Fruit fly (Drosophila melanogaster) whole organism, embryonic: ENCODE measurements around the gene Nup107.

Experiments used
- Aef1 ChIP-seq: fragments of 200-800 bp; sonication (Bioruptor generic); IDR thresholded peaks from 3 replicates; pipeline ENCODE4 v1.3.6; 2022; ENCODE audit warnings: missing biosample characterization, missing genetic modification characterization
- BEAF-32 ChIP-seq: fragments of 200-800 bp; sonication (Bioruptor generic); optimal IDR thresholded peaks from 3 replicates; lab custom pipeline; 2017; ENCODE audit warnings: missing biosample characterization, missing genetic modification characterization, mild to moderate bottlenecking, moderate library complexity, missing genetic modification reagents
- CG10543 ChIP-seq: fragments of 200-800 bp; sonication (Bioruptor generic); optimal IDR thresholded peaks from 3 replicates; lab custom pipeline; 2017; ENCODE audit warnings: missing biosample characterization, mild to moderate bottlenecking, missing genetic modification characterization, moderate library complexity
- CG10979 ChIP-seq: fragments of 200-800 bp; sonication (Bioruptor generic); optimal IDR thresholded peaks from 2 replicates; lab custom pipeline; 2018; ENCODE audit warnings: missing biosample characterization, mild to moderate bottlenecking, missing genetic modification characterization, moderate library complexity
- CG11085 ChIP-seq: fragments of 200-800 bp; sonication (Bioruptor generic); IDR thresholded peaks from 2 replicates; pipeline ENCODE4 v1.3.6; 2022; ENCODE audit warnings: missing biosample characterization, missing genetic modification characterization
- CG12942 ChIP-seq: fragments of 200-800 bp; sonication (Bioruptor generic); optimal IDR thresholded peaks from 3 replicates; lab custom pipeline; 2016; ENCODE audit warnings: missing biosample characterization, missing genetic modification characterization
- CG13624 ChIP-seq: fragments of 200-800 bp; sonication (Bioruptor generic); optimal IDR thresholded peaks from 2 replicates; lab custom pipeline; 2016; ENCODE audit warnings: missing biosample characterization, missing genetic modification characterization
- CG17802 ChIP-seq: fragments of 200-800 bp; sonication (Bioruptor generic); optimal IDR thresholded peaks from 2 replicates; lab custom pipeline; 2018; ENCODE audit warnings: missing biosample characterization, mild to moderate bottlenecking, missing genetic modification characterization, moderate library complexity
- CG18262 ChIP-seq: fragments of 200-800 bp; optimal IDR thresholded peaks from 3 replicates; lab custom pipeline; 2019; ENCODE audit warnings: missing biosample characterization, mild to moderate bottlenecking, missing genetic modification characterization, moderate library complexity
- CG3163 ChIP-seq: fragments of 200-800 bp; sonication (Bioruptor generic); optimal IDR thresholded peaks from 3 replicates; lab custom pipeline; 2016; ENCODE audit warnings: missing biosample characterization, missing genetic modification characterization
- CG3726 ChIP-seq: fragments of 200-800 bp; sonication (Bioruptor generic); IDR thresholded peaks from 3 replicates; pipeline ENCODE4, ENCODE4 v1.3.6; 2022; ENCODE audit warnings: missing biosample characterization, missing genetic modification characterization
- CG3847 ChIP-seq: fragments of 200-800 bp; sonication (Bioruptor generic); IDR thresholded peaks from 2 replicates; pipeline ENCODE4 v1.3.6; 2022; ENCODE audit warnings: missing biosample characterization, missing genetic modification characterization
- CG4424 ChIP-seq: fragments of 200-800 bp; sonication (Bioruptor generic); optimal IDR thresholded peaks from 3 replicates; lab custom pipeline; 2016; ENCODE audit warnings: missing biosample characterization, missing genetic modification characterization
- CG4730 ChIP-seq: fragments of 200-800 bp; sonication (Bioruptor generic); IDR thresholded peaks from 2 replicates; pipeline ENCODE4 v1.3.6; 2022; ENCODE audit warnings: missing biosample characterization, missing genetic modification characterization
- CG6689 ChIP-seq: fragments of 200-800 bp; sonication (Bioruptor generic); IDR thresholded peaks from 2 replicates; pipeline ENCODE4 v1.3.6; 2022; ENCODE audit warnings: missing biosample characterization, missing genetic modification characterization
- CG8089 ChIP-seq: fragments of 200-800 bp; sonication (Bioruptor generic); optimal IDR thresholded peaks from 3 replicates; lab custom pipeline; 2016; ENCODE audit warnings: missing biosample characterization, missing genetic modification characterization
- CG8388 ChIP-seq: fragments of 200-800 bp; sonication (Bioruptor generic); optimal IDR thresholded peaks from 2 replicates; lab custom pipeline; 2019; ENCODE audit warnings: missing biosample characterization, mild to moderate bottlenecking, missing genetic modification characterization, moderate library complexity
- CG9932 ChIP-seq: fragments of 200-800 bp; sonication (Bioruptor generic); IDR thresholded peaks from 2 replicates; pipeline ENCODE4 v1.3.6; 2022; ENCODE audit warnings: missing biosample characterization, missing genetic modification characterization
- CTCF ChIP-seq: fragments of 200-800 bp; sonication (Bioruptor generic); optimal IDR thresholded peaks from 2 replicates; lab custom pipeline; 2017; ENCODE audit warnings: missing biosample characterization, mild to moderate bottlenecking, missing genetic modification characterization, moderate library complexity
- GATAe ChIP-seq: fragments of 200-800 bp; sonication (Bioruptor generic); conservative IDR thresholded peaks from 2 replicates; pipeline ENCODE4 v1.3.6; 2022; ENCODE audit warnings: missing biosample characterization, missing genetic modification characterization
- MTF-1 ChIP-seq: fragments of 200-800 bp; sonication (Bioruptor generic); optimal IDR thresholded peaks from 2 replicates; lab custom pipeline; 2018; ENCODE audit warnings: missing biosample characterization, mild to moderate bottlenecking, missing genetic modification characterization, borderline replicate concordance
- Med ChIP-seq: fragments of 200-800 bp; sonication (Bioruptor generic); peaks from one replicate; lab custom pipeline; 2016; ENCODE audit warnings: missing biosample characterization, missing genetic modification characterization, mild to moderate bottlenecking, inconsistent platforms, moderate library complexity
- Poxn ChIP-seq: fragments of 200-800 bp; sonication (Bioruptor generic); IDR thresholded peaks from 2 replicates; pipeline ENCODE4 v1.3.6; 2022; ENCODE audit warnings: missing biosample characterization, missing genetic modification characterization
- Ptx1 ChIP-seq: fragments of 200-800 bp; sonication (Bioruptor generic); IDR thresholded peaks from 2 replicates; pipeline ENCODE4 v1.3.6; 2022; ENCODE audit warnings: missing biosample characterization, missing genetic modification characterization
- Spps ChIP-seq: fragments of 200-800 bp; sonication (Bioruptor generic); optimal IDR thresholded peaks from 2 replicates; lab custom pipeline; 2018; ENCODE audit warnings: missing biosample characterization, mild to moderate bottlenecking, missing genetic modification characterization
- Tbp ChIP-seq: fragments of >200 bp; optimal IDR thresholded peaks from 2 replicates; lab custom pipeline; 2018; ENCODE audit warnings: missing biosample characterization, missing genetic modification characterization
- Usf ChIP-seq: fragments of 200-800 bp; sonication (Bioruptor generic); optimal IDR thresholded peaks from 2 replicates; lab custom pipeline; 2017; ENCODE audit warnings: missing genotype, missing biosample characterization, missing genetic modification characterization
- YL-1 ChIP-seq: fragments of 200-800 bp; sonication (Bioruptor generic); optimal IDR thresholded peaks from 3 replicates; lab custom pipeline; 2017; ENCODE audit warnings: missing biosample characterization, mild to moderate bottlenecking, missing genetic modification characterization
- ab ChIP-seq: fragments of 200-800 bp; sonication (Bioruptor generic); optimal IDR thresholded peaks from 2 replicates; lab custom pipeline; 2016; ENCODE audit warnings: missing biosample characterization, missing genetic modification characterization
- al ChIP-seq: fragments of 200-800 bp; sonication (Bioruptor generic); IDR thresholded peaks from 2 replicates; pipeline ENCODE4 v1.3.6; 2022; ENCODE audit warnings: missing biosample characterization, missing genetic modification characterization
- cad ChIP-seq: fragments of >200 bp; optimal IDR thresholded peaks from 2 replicates; lab custom pipeline; 2017; ENCODE audit warnings: missing biosample characterization, missing genetic modification characterization
- ci ChIP-seq: fragments of 200-800 bp; sonication (Bioruptor generic); IDR thresholded peaks from 3 replicates; pipeline ENCODE4 v1.3.6; 2022; ENCODE audit warnings: missing biosample characterization, missing genetic modification characterization
- da ChIP-seq: fragments of 200-800 bp; sonication (Bioruptor generic); optimal IDR thresholded peaks from 2 replicates; lab custom pipeline; 2016; ENCODE audit warnings: missing biosample characterization, missing genetic modification characterization
- dm ChIP-seq: fragments of 200-800 bp; sonication (Bioruptor generic); optimal IDR thresholded peaks from 3 replicates; lab custom pipeline; 2016; ENCODE audit warnings: missing biosample characterization, missing genetic modification characterization
- fd3F ChIP-seq: fragments of 200-800 bp; sonication (Bioruptor generic); optimal IDR thresholded peaks from 2 replicates; lab custom pipeline; 2018; ENCODE audit warnings: missing biosample characterization, mild to moderate bottlenecking, missing genetic modification characterization, moderate library complexity
- fu2 ChIP-seq: fragments of 200-800 bp; sonication (Bioruptor generic); optimal IDR thresholded peaks from 2 replicates; lab custom pipeline; 2016; ENCODE audit warnings: missing biosample characterization, missing genetic modification characterization
- grn ChIP-seq: fragments of 200-800 bp; sonication (Bioruptor generic); optimal IDR thresholded peaks from 3 replicates; lab custom pipeline; 2017; ENCODE audit warnings: missing biosample characterization, missing genetic modification characterization
- hth ChIP-seq: fragments of >200 bp; optimal IDR thresholded peaks from 2 replicates; lab custom pipeline; 2017; ENCODE audit warnings: inconsistent platforms
- kay ChIP-seq: fragments of 200-800 bp; sonication (Bioruptor generic); optimal IDR thresholded peaks from 2 replicates; lab custom pipeline; 2016; ENCODE audit warnings: missing biosample characterization, missing genetic modification characterization
- lov ChIP-seq, 2 experiments: fragments of 200-800 bp in 1 of 2; fragments of >200 bp in 1 of 2; sonication (Bioruptor generic) in 1 of 2; IDR thresholded peaks in 1 of 2; optimal IDR thresholded peaks in 1 of 2; 2 replicates in 1 of 2; 3 replicates in 1 of 2; pipeline versions ENCODE4 v1.3.6 to Lab custom; 2017 to 2022; ENCODE audit warnings: missing biosample characterization in 1 of 2, missing genetic modification characterization in 1 of 2
- mld ChIP-seq: fragments of 200-800 bp; sonication (Bioruptor generic); IDR thresholded peaks from 3 replicates; pipeline ENCODE4 v1.3.6; 2022; ENCODE audit warnings: missing biosample characterization, missing genetic modification characterization; ENCODE audit not compliant: partially characterized antibody
- oc ChIP-seq: fragments of 200-800 bp; sonication (Bioruptor generic); optimal IDR thresholded peaks from 2 replicates; lab custom pipeline; 2018; ENCODE audit warnings: missing biosample characterization, mild to moderate bottlenecking, missing genetic modification characterization, moderate library complexity
- pita ChIP-seq: fragments of 200-800 bp; sonication (Bioruptor generic); optimal IDR thresholded peaks from 2 replicates; lab custom pipeline; 2017; ENCODE audit warnings: missing biosample characterization, mild to moderate bottlenecking, missing genetic modification characterization
- pnt ChIP-seq: fragments of 200-800 bp; sonication (Bioruptor generic); optimal IDR thresholded peaks from 3 replicates; lab custom pipeline; 2016; ENCODE audit warnings: missing biosample characterization, missing genetic modification characterization
- run ChIP-seq: fragments of 200-800 bp; sonication (Bioruptor generic); optimal IDR thresholded peaks from 3 replicates; lab custom pipeline; 2018; ENCODE audit warnings: missing biosample characterization, mild to moderate bottlenecking, missing genetic modification characterization
- schlank ChIP-seq: fragments of 200-800 bp; sonication (Bioruptor generic); optimal IDR thresholded peaks from 2 replicates; lab custom pipeline; 2018; ENCODE audit warnings: missing biosample characterization, mild to moderate bottlenecking, missing genetic modification characterization
- sd ChIP-seq: fragments of 200-800 bp; sonication (Bioruptor generic); optimal IDR thresholded peaks from 3 replicates; lab custom pipeline; 2018; ENCODE audit warnings: missing biosample characterization, mild to moderate bottlenecking, missing genetic modification characterization, moderate library complexity
- sens-2 ChIP-seq: fragments of 200-800 bp; sonication (Bioruptor generic); IDR thresholded peaks from 2 replicates; pipeline ENCODE4 v1.3.6; 2022; ENCODE audit warnings: missing biosample characterization, missing genetic modification characterization
- sim ChIP-seq: fragments of 200-800 bp; sonication (Bioruptor generic); IDR thresholded peaks from 2 replicates; pipeline ENCODE4 v1.3.6; 2022; ENCODE audit warnings: missing biosample characterization, missing genetic modification characterization
- slbo ChIP-seq: fragments of 200-800 bp; sonication (Bioruptor generic); IDR thresholded peaks from 2 replicates; pipeline ENCODE4 v1.3.6; 2022; ENCODE audit warnings: missing biosample characterization, missing genetic modification characterization
- sob ChIP-seq: fragments of 200-800 bp; sonication (Bioruptor generic); IDR thresholded peaks from 2 replicates; pipeline ENCODE4 v1.3.6; 2022; ENCODE audit warnings: missing biosample characterization, missing genetic modification characterization
- zen ChIP-seq: fragments of 200-800 bp; sonication (Bioruptor generic); optimal IDR thresholded peaks from 3 replicates; lab custom pipeline; 2018; ENCODE audit warnings: missing biosample characterization, mild to moderate bottlenecking, missing genetic modification characterization, moderate library complexity

Gene Nup107

dm6 chr2L:10732343-10732808 lies 3.5 kb downstream of the Nup107 start, which contains the start of the genes EMC3 and Dpy-30L1 (continued):
- TF ChIP-seq pnt (GFP tag; lab: Kevin White, UChicago) (no peak), ab (GFP tag; lab: Kevin White, UChicago) (no peak), kay (GFP tag; lab: Kevin White, UChicago) (peak; percentile 30), CG3847 (GFP tag; lab: Robert Waterston, UW) (peak; percentile 56), al (GFP tag; lab: Robert Waterston, UW) (peak; percentile 54; the same call in 1 of the 2 replicates), sd (no peak), CG10979 (tag; lab: Kevin White, UChicago) (peak; percentile 52), CG17802 (tag; lab: Kevin White, UChicago) (no peak), slbo (GFP tag; lab: Robert Waterston, UW) (peak; percentile 60), CG3726 (GFP tag; lab: Robert Waterston, UW) (no peak), cad (GFP tag; lab: Kevin White, UChicago) (no peak), Poxn (GFP tag; lab: Robert Waterston, UW) (no peak), lov (optimal IDR thresholded peaks at IDR 0.05; lab: Kevin White, UChicago) (no peak), lov (GFP tag; IDR thresholded peaks at IDR 0.05; lab: Robert Waterston, UW) (no peak), fd3F (GFP tag; lab: Kevin White, UChicago) (peak; percentile 26), sob (GFP tag; lab: Robert Waterston, UW) (peak; percentile 55; the same call in 1 of the 2 replicates), run (no peak), Tbp (GFP tag; lab: Kevin White, UChicago) (no peak), CTCF (GFP tag; lab: Kevin White, UChicago) (no peak), CG10543 (no peak), hth (lab: Kevin White, UChicago) (no peak), CG8388 (GFP tag; lab: Kevin White, UChicago) (peak; percentile 34), CG3163 (peak; percentile 12), pita (no peak), Ptx1 (peak; percentile 63), CG4424 (GFP tag; lab: Kevin White, UChicago) (peak; percentile 48), GATAe (no peak), Spps (tag; lab: Kevin White, UChicago) (no peak), CG12942 (GFP tag; lab: Kevin White, UChicago) (peak; percentile 32), MTF-1 (GFP tag; lab: Kevin White, UChicago) (no peak), Usf (no peak), dm (peak; percentile 8), schlank (tag; lab: Kevin White, UChicago) (no peak), CG9932 (GFP tag; lab: Robert Waterston, UW) (peak; percentile 69), CG4730 (GFP tag; lab: Robert Waterston, UW) (peak; percentile 32; the same call in 1 of the 2 replicates), grn (GFP tag; lab: Kevin White, UChicago) (no peak), CG8089 (GFP tag; lab: Kevin White, UChicago) (no peak), da (GFP tag; lab: Kevin White, UChicago) (peak; percentile 12), mld (0 out of 3 replicates have a peak, but pooled peaks have one; percentile 29), CG13624 (GFP tag; lab: Kevin White, UChicago) (peak; percentile 68), ci (0 out of 3 replicates have a peak, but pooled peaks have one; percentile 43), YL-1 (peak; percentile 88), Aef1 (GFP tag; lab: Robert Waterston, UW) (peak; percentile 36; the same call in 1 of the 3 replicates), CG11085 (GFP tag; lab: Robert Waterston, UW) (no peak), sens-2 (GFP tag; lab: Robert Waterston, UW) (no peak), Med (GFP tag; lab: Kevin White, UChicago) (peak; percentile 85), fu2 (GFP tag; lab: Kevin White, UChicago) (peak; percentile 26), zen (peak; percentile 67), CG18262 (tag; lab: Kevin White, UChicago) (peak; percentile 66), CG6689 (GFP tag; lab: Robert Waterston, UW) (peak; percentile 65), oc (tag; lab: Kevin White, UChicago) (no peak), BEAF-32 (GFP tag; lab: Kevin White, UChicago) (peak; percentile 91), sim (no peak)
